Worm (Caenorhabditis elegans): ENCODE results near the gene sre-14.

Gene sre-14

DNA sequence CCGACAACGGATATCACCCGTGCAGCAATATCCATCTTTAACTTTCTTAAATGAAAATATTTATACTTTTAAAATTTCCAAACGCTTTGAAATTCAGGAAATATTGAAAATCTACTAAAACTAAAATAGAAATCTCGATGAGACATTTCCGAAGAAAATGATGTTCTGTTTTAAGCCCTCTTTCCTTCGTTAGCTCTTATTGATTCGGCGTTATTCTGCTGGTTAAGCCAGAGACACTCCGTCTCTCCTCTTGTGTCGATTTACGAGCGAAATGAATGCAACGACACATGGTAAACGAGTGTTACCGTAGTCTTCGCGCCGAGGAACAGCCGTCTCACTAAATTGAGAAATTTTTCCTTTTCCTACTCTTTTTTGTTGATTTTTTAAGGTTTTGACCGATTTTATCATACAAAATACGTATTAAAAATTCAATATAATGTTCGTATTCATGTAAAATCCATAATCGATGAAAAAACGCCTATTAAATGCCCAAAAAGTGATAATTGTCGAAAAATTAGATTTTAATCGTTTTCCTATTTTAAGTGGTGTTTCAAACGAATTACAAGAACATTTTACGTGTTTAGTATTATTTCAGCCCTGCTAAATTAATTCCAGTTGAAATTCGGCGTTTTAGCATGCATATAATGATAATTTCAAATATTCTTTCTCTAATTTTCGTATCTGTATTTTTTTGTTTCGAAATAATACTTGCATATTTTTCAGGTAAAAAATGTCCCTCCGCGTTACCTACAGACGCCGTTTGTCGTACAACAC, 7.2 kb upstream of the sre-14 start, which contains the start of the genes ppm-1.H and rpl-34:
Gene ppm-1.H, minus strand, starts transcription at position 51 of the 774 bp plus-strand sequence.
Gene rpl-34, plus strand, starts transcription at position 724 of the 774 bp plus-strand sequence.
- TF ChIP-seq ztf-11 (tag; optimal IDR thresholded peaks at IDR 0.05) = no peak
- no peak for TF ChIP-seq flh-1 (GFP tag; optimal IDR thresholded peaks at IDR 0.05)
- peak; percentile 96 for TF ChIP-seq lsy-2 (tag; optimal IDR thresholded peaks at IDR 0.05)
- no peak for TF ChIP-seq sem-2 (GFP tag; optimal IDR thresholded peaks at IDR 0.05)
- TF ChIP-seq M03D4.4 (tag; optimal IDR thresholded peaks at IDR 0.05) = no peak
- TF ChIP-seq hlh-1 (tag; optimal IDR thresholded peaks at IDR 0.05) = peak; percentile 92
- no peak for TF ChIP-seq blmp-1 (tag; optimal IDR thresholded peaks at IDR 0.05)
- no peak for TF ChIP-seq mab-5 (tag; optimal IDR thresholded peaks at IDR 0.05)
- no peak for TF ChIP-seq lin-32 (GFP tag; optimal IDR thresholded peaks at IDR 0.05)
- TF ChIP-seq elt-3 (tag; optimal IDR thresholded peaks at IDR 0.05) = no peak
- TF ChIP-seq nhr-76 (tag; optimal IDR thresholded peaks at IDR 0.05) = no peak
- peak; percentile 73 for TF ChIP-seq unc-120 (tag; optimal IDR thresholded peaks at IDR 0.05; ENCODE audit: poor library complexity, severe bottlenecking)
- peak; percentile 58 for TF ChIP-seq nhr-237 (tag; optimal IDR thresholded peaks at IDR 0.05)
- peak; percentile 71 for TF ChIP-seq mep-1 (tag; optimal IDR thresholded peaks at IDR 0.05)
- no peak for TF ChIP-seq bed-3 (GFP tag; optimal IDR thresholded peaks at IDR 0.05)
- peak; percentile 45 for TF ChIP-seq ceh-39 (tag; optimal IDR thresholded peaks at IDR 0.05)
- TF ChIP-seq drap-1 (GFP tag; optimal IDR thresholded peaks at IDR 0.05) = no peak
- TF ChIP-seq unc-39 (tag; optimal IDR thresholded peaks at IDR 0.05) = no peak
- TF ChIP-seq ces-1 (GFP tag; optimal IDR thresholded peaks at IDR 0.05) = peak; percentile 73
- peak; percentile 52 for TF ChIP-seq ceh-43 (GFP tag; optimal IDR thresholded peaks at IDR 0.05)
- TF ChIP-seq lin-13 (tag; optimal IDR thresholded peaks at IDR 0.05) = peak; percentile 61
- peak; percentile 65 for TF ChIP-seq ham-2 (GFP tag; optimal IDR thresholded peaks at IDR 0.05)
- TF ChIP-seq pha-4 (tag; optimal IDR thresholded peaks at IDR 0.05) = peak; percentile 40
- no peak for TF ChIP-seq cnd-1 (tag; optimal IDR thresholded peaks at IDR 0.05)
- TF ChIP-seq snpc-4 (tag; optimal IDR thresholded peaks at IDR 0.05) = no peak
- TF ChIP-seq elt-1 (tag; optimal IDR thresholded peaks at IDR 0.05; ENCODE audit: borderline replicate concordance, insufficient read depth) = no peak
- TF ChIP-seq unc-62 (GFP tag; optimal IDR thresholded peaks at IDR 0.05) = peak; percentile 37
- TF ChIP-seq tbx-8 (GFP tag; optimal IDR thresholded peaks at IDR 0.05) = no peak

DNA sequence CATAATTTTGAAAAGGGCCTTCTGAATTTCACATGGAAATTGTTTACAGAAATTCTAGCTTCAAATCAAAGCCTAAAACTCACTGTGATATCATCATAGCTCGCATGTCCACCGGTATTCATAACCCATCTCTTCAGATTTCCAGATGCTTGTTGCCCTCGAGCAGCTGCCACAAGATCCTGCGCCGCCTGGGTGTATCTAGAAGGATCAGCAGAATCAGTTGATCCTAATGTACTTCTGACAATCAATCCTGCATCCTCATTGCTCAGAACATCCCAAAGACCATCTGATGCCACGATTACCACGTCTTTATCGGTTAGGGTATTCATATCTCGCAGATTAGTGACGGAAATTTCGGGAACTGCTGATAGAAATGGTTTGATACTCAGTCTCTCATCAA, 4.6 kb upstream of the sre-14 start:
- no peak for TF ChIP-seq unc-39 (tag; optimal IDR thresholded peaks at IDR 0.05)
- no peak for TF ChIP-seq unc-120 (tag; optimal IDR thresholded peaks at IDR 0.05; ENCODE audit: poor library complexity, severe bottlenecking)
- TF ChIP-seq ceh-83 (GFP tag; optimal IDR thresholded peaks at IDR 0.05) = no peak
- TF ChIP-seq bed-3 (GFP tag; optimal IDR thresholded peaks at IDR 0.05) = no peak

DNA sequence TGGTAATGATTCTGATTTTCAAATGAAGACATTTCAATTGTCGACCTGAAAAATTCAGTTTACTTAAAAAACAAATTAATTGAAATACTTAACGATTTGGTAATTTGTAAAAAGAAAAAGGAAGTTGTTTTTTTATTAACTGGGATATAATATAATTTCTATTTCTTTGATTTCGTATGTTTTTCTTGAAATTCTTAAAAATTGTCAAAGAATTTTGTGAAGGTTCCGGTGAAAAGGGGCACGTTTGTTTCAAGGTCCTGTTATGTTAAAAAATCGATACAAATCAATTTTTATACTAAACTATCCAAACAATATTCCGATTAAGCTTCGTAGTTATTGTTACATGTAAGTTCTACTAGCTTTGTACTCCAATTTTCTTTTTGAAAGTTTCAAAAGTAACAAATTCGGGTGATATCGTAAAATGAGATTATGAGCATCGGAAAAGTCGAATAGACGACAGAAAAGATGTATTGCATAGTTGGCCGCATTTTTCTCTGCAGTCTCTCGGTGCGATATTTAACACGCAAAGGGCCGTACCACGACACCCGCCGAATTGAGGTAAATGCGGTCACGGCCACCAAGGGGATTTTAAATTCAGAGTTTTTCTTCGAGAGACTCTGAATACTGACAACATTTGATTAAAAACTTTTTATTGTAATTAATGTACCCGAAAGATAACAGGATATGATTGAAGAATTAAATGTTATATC, 1.9 kb downstream of the sre-14 start, which contains the start of gene Y39C12A.9:
Gene Y39C12A.9, minus strand, starts transcription at position 51 of the 710 bp plus-strand sequence.
- TF ChIP-seq ceh-39 (tag; optimal IDR thresholded peaks at IDR 0.05) (no peak), ces-1 (GFP tag; optimal IDR thresholded peaks at IDR 0.05) (peak; percentile 31), snpc-4 (tag; optimal IDR thresholded peaks at IDR 0.05) (no peak), unc-120 (tag; optimal IDR thresholded peaks at IDR 0.05; ENCODE audit: poor library complexity, severe bottlenecking) (peak; percentile 16), mab-5 (tag; optimal IDR thresholded peaks at IDR 0.05) (no peak)

DNA sequence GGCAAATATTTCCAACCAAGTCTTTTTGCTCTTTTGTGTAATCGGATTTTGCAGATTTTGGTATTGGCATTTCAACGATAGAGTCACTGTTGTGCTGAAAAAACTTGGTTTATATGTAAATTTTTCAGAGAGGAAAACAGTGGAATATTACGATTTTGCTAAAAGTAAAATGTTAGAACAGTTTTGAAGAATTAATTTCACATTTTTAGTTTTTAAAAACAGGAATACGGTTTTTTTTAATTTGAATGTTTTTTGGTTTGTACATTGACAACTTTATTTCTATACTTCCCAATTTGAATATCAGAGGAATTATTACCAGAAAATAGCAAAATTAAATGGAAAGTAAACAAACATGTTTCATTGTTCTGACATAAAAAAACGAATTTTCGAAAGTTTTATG, 8.7 kb downstream of the sre-14 start, which contains the start of gene dnj-26:
Gene dnj-26, minus strand, starts transcription at position 101 of the 400 bp plus-strand sequence.
- no peak for TF ChIP-seq cnd-1 (tag; optimal IDR thresholded peaks at IDR 0.05)
- no peak for TF ChIP-seq nhr-237 (tag; optimal IDR thresholded peaks at IDR 0.05)

DNA sequence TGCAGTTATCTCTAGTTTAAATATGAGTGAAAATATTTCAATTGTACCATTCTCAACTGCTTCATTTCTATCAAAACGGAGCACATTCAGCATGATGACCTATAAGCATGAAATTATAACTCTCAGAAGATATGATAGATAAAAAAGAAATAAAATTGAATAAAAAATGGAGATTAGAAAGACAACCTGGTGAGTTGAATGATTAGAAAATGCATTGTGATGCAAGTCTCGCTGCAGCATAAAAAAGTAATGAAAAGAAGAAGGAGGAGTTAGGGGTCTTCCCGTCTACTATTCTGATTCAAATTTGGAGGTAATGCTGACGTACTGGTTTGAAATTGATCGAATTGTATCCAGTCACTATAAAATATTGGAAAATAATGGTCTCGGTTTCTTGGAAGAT, 16.5 kb downstream of the sre-14 start, which contains the start of gene sre-15:
Gene sre-15, minus strand, starts transcription at position 101 of the 400 bp plus-strand sequence.
- TF ChIP-seq ceh-43 (GFP tag; optimal IDR thresholded peaks at IDR 0.05) (no peak), blmp-1 (tag; optimal IDR thresholded peaks at IDR 0.05) (no peak), snpc-4 (tag; optimal IDR thresholded peaks at IDR 0.05) (no peak)
